Fruit fly (Drosophila melanogaster) whole organism, embryonic: ENCODE measurements around the gene CG17140.

Experiments
- ATbp ChIP-seq: fragments of 200-800 bp; sonication (Bioruptor generic); optimal IDR thresholded peaks from 2 replicates; lab custom pipeline; 2017; ENCODE audit warnings: missing biosample characterization, mild to moderate bottlenecking, missing genetic modification characterization, missing genetic modification reagents
- Abd-B ChIP-seq: fragments of 200-800 bp; sonication (Bioruptor generic); optimal IDR thresholded peaks from 2 replicates; lab custom pipeline; 2018; ENCODE audit warnings: missing biosample characterization, mild to moderate bottlenecking, missing genetic modification characterization, moderate library complexity
- Aef1 ChIP-seq: fragments of 200-800 bp; sonication (Bioruptor generic); IDR thresholded peaks from 3 replicates; pipeline ENCODE4 v1.3.6; 2022; ENCODE audit warnings: missing biosample characterization, missing genetic modification characterization
- B-H1 ChIP-seq: fragments of 200-800 bp; sonication (Bioruptor generic); IDR thresholded peaks from 3 replicates; pipeline ENCODE4 v1.3.6; 2022; ENCODE audit warnings: missing biosample characterization, missing genetic modification characterization
- Bdp1 ChIP-seq: fragments of 200-800 bp; sonication (Bioruptor generic); optimal IDR thresholded peaks from 3 replicates; lab custom pipeline; 2016; ENCODE audit warnings: missing biosample characterization, missing genetic modification characterization
- CG10321 ChIP-seq: fragments of 200-800 bp; sonication (Bioruptor generic); IDR thresholded peaks from 2 replicates; pipeline ENCODE4 v1.3.6; 2022; ENCODE audit warnings: missing biosample characterization, missing genetic modification characterization
- CG11504 ChIP-seq: fragments of 200-800 bp; sonication (Bioruptor generic); optimal IDR thresholded peaks from 3 replicates; lab custom pipeline; 2019; ENCODE audit warnings: missing biosample characterization, mild to moderate bottlenecking, missing genetic modification characterization, moderate library complexity
- CG11695 ChIP-seq: fragments of 200-800 bp; sonication (Bioruptor generic); IDR thresholded peaks from 3 replicates; pipeline ENCODE4 v1.3.6; 2022; ENCODE audit warnings: missing biosample characterization, missing genetic modification characterization
- CG12104 ChIP-seq: fragments of 200-800 bp; sonication (Bioruptor generic); optimal IDR thresholded peaks from 3 replicates; lab custom pipeline; 2016; ENCODE audit warnings: missing biosample characterization, missing genetic modification characterization
- CG12744 ChIP-seq: fragments of 200-800 bp; sonication (Bioruptor generic); optimal IDR thresholded peaks from 2 replicates; lab custom pipeline; 2016; ENCODE audit warnings: missing biosample characterization, missing genetic modification characterization
- CG15011 ChIP-seq: fragments of 200-800 bp; sonication (Bioruptor generic); optimal IDR thresholded peaks from 3 replicates; lab custom pipeline; 2018; ENCODE audit warnings: missing biosample characterization, mild to moderate bottlenecking, missing genetic modification characterization
- CG15696 ChIP-seq: fragments of 200-800 bp; sonication (Bioruptor generic); optimal IDR thresholded peaks from 2 replicates; lab custom pipeline; 2019; ENCODE audit warnings: missing biosample characterization, mild to moderate bottlenecking, missing genetic modification characterization, moderate library complexity
- CG17385 ChIP-seq: fragments of 200-800 bp; sonication (Bioruptor generic); optimal IDR thresholded peaks from 3 replicates; lab custom pipeline; 2018; ENCODE audit warnings: missing biosample characterization, mild to moderate bottlenecking, missing genetic modification characterization
- CG17612 ChIP-seq: fragments of 200-800 bp; sonication (Bioruptor generic); IDR thresholded peaks from 2 replicates; pipeline ENCODE4 v1.3.6; 2022; ENCODE audit warnings: missing biosample characterization, missing genetic modification characterization
- CG18619 ChIP-seq: fragments of 200-800 bp; sonication (Bioruptor generic); optimal IDR thresholded peaks from 3 replicates; lab custom pipeline; 2017; ENCODE audit warnings: missing biosample characterization, mild to moderate bottlenecking, missing genetic modification characterization
- CG3847 ChIP-seq: fragments of 200-800 bp; sonication (Bioruptor generic); IDR thresholded peaks from 2 replicates; pipeline ENCODE4 v1.3.6; 2022; ENCODE audit warnings: missing biosample characterization, missing genetic modification characterization
- CG5245 ChIP-seq: fragments of 200-800 bp; sonication (Bioruptor generic); optimal IDR thresholded peaks from 3 replicates; lab custom pipeline; 2016; ENCODE audit warnings: missing biosample characterization, missing genetic modification characterization
- CG6175 ChIP-seq: fragments of 200-800 bp; sonication (Bioruptor generic); IDR thresholded peaks from 3 replicates; pipeline ENCODE4 v1.3.6; 2022; ENCODE audit warnings: missing biosample characterization, missing genetic modification characterization
- CG6689 ChIP-seq: fragments of 200-800 bp; sonication (Bioruptor generic); IDR thresholded peaks from 2 replicates; pipeline ENCODE4 v1.3.6; 2022; ENCODE audit warnings: missing biosample characterization, missing genetic modification characterization
- CG7963 ChIP-seq: fragments of 200-800 bp; sonication (Bioruptor generic); IDR thresholded peaks from 3 replicates; pipeline ENCODE4 v1.3.6; 2022; ENCODE audit warnings: missing biosample characterization, missing genetic modification characterization; ENCODE audit not compliant: partially characterized antibody
- CG8388 ChIP-seq: fragments of 200-800 bp; sonication (Bioruptor generic); optimal IDR thresholded peaks from 2 replicates; lab custom pipeline; 2019; ENCODE audit warnings: missing biosample characterization, mild to moderate bottlenecking, missing genetic modification characterization, moderate library complexity
- CG9609 ChIP-seq: fragments of 200-800 bp; sonication (Bioruptor generic); optimal IDR thresholded peaks from 3 replicates; lab custom pipeline; 2016; ENCODE audit warnings: missing biosample characterization, missing genetic modification characterization
- CG9727 ChIP-seq: fragments of 200-800 bp; sonication (Bioruptor generic); optimal IDR thresholded peaks from 3 replicates; lab custom pipeline; 2017; ENCODE audit warnings: missing biosample characterization, mild to moderate bottlenecking, missing genetic modification characterization
- CTCF ChIP-seq: fragments of 200-800 bp; sonication (Bioruptor generic); optimal IDR thresholded peaks from 2 replicates; lab custom pipeline; 2017; ENCODE audit warnings: missing biosample characterization, mild to moderate bottlenecking, missing genetic modification characterization, moderate library complexity
- CoRest ChIP-seq: fragments of 200-800 bp; sonication (Bioruptor generic); optimal IDR thresholded peaks from 3 replicates; lab custom pipeline; 2018; ENCODE audit warnings: missing biosample characterization, mild to moderate bottlenecking, missing genetic modification characterization, moderate library complexity
- HHEX ChIP-seq: fragments of 200-800 bp; sonication (Bioruptor generic); optimal IDR thresholded peaks from 3 replicates; lab custom pipeline; 2017; ENCODE audit warnings: missing biosample characterization, mild to moderate bottlenecking, missing genetic modification characterization, missing genetic modification reagents
- Hr39 ChIP-seq: fragments of >200 bp; optimal IDR thresholded peaks from 2 replicates; lab custom pipeline; 2017
- Jarid2 ChIP-seq: fragments of 200-800 bp; sonication (Bioruptor generic); optimal IDR thresholded peaks from 3 replicates; lab custom pipeline; 2017; ENCODE audit warnings: mild to moderate bottlenecking, missing biosample characterization, missing genetic modification reagents, missing genetic modification characterization
- Lpt ChIP-seq: fragments of >200 bp; optimal IDR thresholded peaks from 2 replicates; lab custom pipeline; 2018; ENCODE audit warnings: missing biosample characterization, missing genetic modification characterization
- MTF-1 ChIP-seq: fragments of 200-800 bp; sonication (Bioruptor generic); optimal IDR thresholded peaks from 2 replicates; lab custom pipeline; 2018; ENCODE audit warnings: missing biosample characterization, mild to moderate bottlenecking, missing genetic modification characterization, borderline replicate concordance
- NFAT ChIP-seq: fragments of 200-800 bp; sonication (Bioruptor generic); IDR thresholded peaks from 2 replicates; pipeline ENCODE4 v1.3.6; 2022; ENCODE audit warnings: missing biosample characterization, missing genetic modification characterization
- Opbp ChIP-seq: fragments of 200-800 bp; sonication (Bioruptor generic); IDR thresholded peaks from 3 replicates; pipeline ENCODE4 v1.3.6; 2022; ENCODE audit warnings: missing biosample characterization, missing genetic modification characterization; ENCODE audit not compliant: partially characterized antibody
- Optix ChIP-seq: fragments of 200-800 bp; sonication (Bioruptor generic); IDR thresholded peaks from 3 replicates; pipeline ENCODE4 v1.3.6; 2022; ENCODE audit warnings: missing biosample characterization, missing genetic modification characterization
- Ptx1 ChIP-seq: fragments of 200-800 bp; sonication (Bioruptor generic); IDR thresholded peaks from 2 replicates; pipeline ENCODE4 v1.3.6; 2022; ENCODE audit warnings: missing biosample characterization, missing genetic modification characterization
- Stat92E ChIP-seq, 3 experiments: fragments of >200 bp in 2 of 3; fragments of 200-800 bp in 1 of 3; sonication (Bioruptor generic) in 1 of 3; optimal IDR thresholded peaks; 2 replicates each; lab custom pipeline; 2017 to 2019; ENCODE audit warnings: missing biosample characterization in 3 of 3, missing genetic modification characterization in 3 of 3, mild to moderate bottlenecking in 1 of 3, moderate library complexity in 1 of 3
- ara ChIP-seq: fragments of 200-800 bp; sonication (Bioruptor generic); IDR thresholded peaks from 2 replicates; pipeline ENCODE4 v1.3.6; 2022; ENCODE audit warnings: missing biosample characterization, missing genetic modification characterization
- ash1 ChIP-seq: fragments of 200-800 bp; sonication (Bioruptor generic); optimal IDR thresholded peaks from 2 replicates; lab custom pipeline; 2018; ENCODE audit warnings: missing biosample characterization, mild to moderate bottlenecking, missing genetic modification characterization
- cg ChIP-seq: fragments of 200-800 bp; sonication (Bioruptor generic); optimal IDR thresholded peaks from 3 replicates; lab custom pipeline; 2019; ENCODE audit warnings: missing biosample characterization, mild to moderate bottlenecking, missing genetic modification characterization, moderate library complexity
- chif ChIP-seq, 2 experiments: fragments of 200-800 bp; sonication (Bioruptor generic); optimal IDR thresholded peaks; 3 replicates each; lab custom pipeline; 2016; ENCODE audit warnings: missing biosample characterization in 2 of 2, missing genetic modification characterization in 2 of 2
- ci ChIP-seq: fragments of 200-800 bp; sonication (Bioruptor generic); IDR thresholded peaks from 3 replicates; pipeline ENCODE4 v1.3.6; 2022; ENCODE audit warnings: missing biosample characterization, missing genetic modification characterization
- dmrt99B ChIP-seq: fragments of 200-800 bp; sonication (Bioruptor generic); optimal IDR thresholded peaks from 2 replicates; lab custom pipeline; 2018; ENCODE audit warnings: missing biosample characterization, mild to moderate bottlenecking, missing genetic modification characterization, moderate library complexity
- fu2 ChIP-seq: fragments of 200-800 bp; sonication (Bioruptor generic); optimal IDR thresholded peaks from 2 replicates; lab custom pipeline; 2016; ENCODE audit warnings: missing biosample characterization, missing genetic modification characterization
- gcm2 ChIP-seq: fragments of 200-800 bp; sonication (Bioruptor generic); optimal IDR thresholded peaks from 2 replicates; lab custom pipeline; 2016; ENCODE audit warnings: missing biosample characterization, missing genetic modification characterization
- gfzf ChIP-seq: fragments of 200-800 bp; sonication (Bioruptor generic); optimal IDR thresholded peaks from 2 replicates; lab custom pipeline; 2016; ENCODE audit warnings: missing biosample characterization, mild to moderate bottlenecking, missing genetic modification characterization, moderate library complexity
- lilli ChIP-seq: fragments of 200-800 bp; sonication (Bioruptor generic); optimal IDR thresholded peaks from 3 replicates; lab custom pipeline; 2016; ENCODE audit warnings: missing biosample characterization, missing genetic modification characterization
- mirr ChIP-seq: fragments of 200-800 bp; sonication (Bioruptor generic); optimal IDR thresholded peaks from 3 replicates; lab custom pipeline; 2018; ENCODE audit warnings: missing biosample characterization, mild to moderate bottlenecking, missing genetic modification characterization
- otp ChIP-seq: fragments of 200-800 bp; sonication (Bioruptor generic); IDR thresholded peaks from 3 replicates; pipeline ENCODE4, ENCODE4 v1.3.6; 2022; ENCODE audit warnings: missing biosample characterization, missing genetic modification characterization
- pan ChIP-seq, 4 experiments: fragments of >200 bp in 3 of 4; fragments of 200-800 bp in 1 of 4; sonication (Bioruptor generic) in 1 of 4; optimal IDR thresholded peaks in 3 of 4; IDR thresholded peaks in 1 of 4; 2 replicates each; pipeline versions ENCODE4 v1.3.6 to Lab custom; 2017 to 2022; ENCODE audit warnings: missing biosample characterization in 2 of 4, missing genetic modification characterization in 2 of 4, mixed read lengths in 1 of 4
- sisA ChIP-seq: fragments of 200-800 bp; sonication (Bioruptor generic); IDR thresholded peaks from 2 replicates; pipeline ENCODE4 v1.3.6; 2022; ENCODE audit warnings: missing biosample characterization, missing genetic modification characterization
- tin ChIP-seq: fragments of 200-800 bp; sonication (Bioruptor generic); optimal IDR thresholded peaks from 3 replicates; lab custom pipeline; 2016; ENCODE audit warnings: missing biosample characterization, missing genetic modification characterization

Gene CG17140

DNA sequence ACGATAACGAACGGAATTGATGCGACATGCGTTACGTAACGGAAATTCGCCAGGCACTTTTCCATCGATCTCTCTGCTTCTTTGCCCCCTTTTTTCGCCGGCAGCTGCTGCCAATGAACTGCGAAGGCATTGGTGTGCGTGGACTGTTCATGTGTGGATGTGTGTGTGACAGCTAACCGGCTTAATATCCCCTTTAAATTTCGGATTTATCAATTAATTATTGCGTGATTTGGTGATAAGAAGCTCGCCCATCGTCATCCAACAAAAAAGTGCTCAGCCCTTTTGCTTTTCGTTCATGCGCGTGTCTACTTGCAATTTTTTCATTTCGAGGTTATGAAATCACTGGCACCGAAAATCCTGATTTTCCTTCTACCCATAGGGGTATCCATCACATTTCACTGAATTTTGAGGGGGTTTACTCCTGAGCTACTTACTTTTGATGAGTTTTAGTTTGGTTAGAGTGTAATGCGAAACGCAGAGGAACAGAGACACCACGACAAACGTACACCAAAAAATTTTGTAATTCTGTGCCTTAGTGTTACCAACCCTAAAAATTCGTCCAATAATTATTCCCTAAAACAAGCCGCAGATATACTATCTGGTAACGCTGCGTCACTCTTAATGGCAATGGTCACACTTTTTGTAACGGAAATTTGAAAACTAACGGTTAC lies 5.0 kb upstream of the CG17140 start, which contains the start of gene porin (continued):
- TF ChIP-seq Stat92E (GFP tag; optimal IDR thresholded peaks at IDR 0.05; lab: Kevin White, UChicago): peak in 1 of 3 experiments; percentile 69
- TF ChIP-seq B-H1 (GFP tag; lab: Robert Waterston, UW): no peak; the same call in 2 of the 3 replicates
- no peak for TF ChIP-seq ash1 (GFP tag; lab: Kevin White, UChicago)
- 0 out of 3 replicates have a peak, but pooled peaks have one; percentile 9 for TF ChIP-seq CG11695
- TF ChIP-seq CG6689: no peak
- TF ChIP-seq Opbp (GFP tag; lab: Robert Waterston, UW): 0 out of 3 replicates have a peak, but pooled peaks have one; percentile 36
- no peak for TF ChIP-seq CG12744 (GFP tag; lab: Kevin White, UChicago)
- no peak for TF ChIP-seq CG18619 (GFP tag; lab: Kevin White, UChicago)
- no peak for TF ChIP-seq CG17612 (GFP tag; lab: Robert Waterston, UW)
- no peak for TF ChIP-seq Optix
- no peak for TF ChIP-seq dmrt99B
- TF ChIP-seq CG15696: no peak
- no peak for TF ChIP-seq CG5245 (GFP tag; lab: Kevin White, UChicago)
- TF ChIP-seq tin (GFP tag; lab: Kevin White, UChicago): no peak
- peak; percentile 77 for TF ChIP-seq CG17385 (GFP tag; lab: Kevin White, UChicago)
- peak; percentile 16; the same call in 1 of the 2 replicates for TF ChIP-seq ara (GFP tag; lab: Robert Waterston, UW)
- no peak for TF ChIP-seq CG15011 (GFP tag; lab: Kevin White, UChicago)
- TF ChIP-seq CG9609 (GFP tag; lab: Kevin White, UChicago): no peak
- TF ChIP-seq ci (GFP tag; lab: Robert Waterston, UW): no peak
- TF ChIP-seq CG7963 (GFP tag; lab: Robert Waterston, UW): no peak
- no peak for TF ChIP-seq NFAT
- no peak for TF ChIP-seq CG12104 (GFP tag; lab: Kevin White, UChicago)
- no peak for TF ChIP-seq fu2
- no peak for TF ChIP-seq mirr (GFP tag; lab: Kevin White, UChicago)
- TF ChIP-seq Aef1: no peak
- TF ChIP-seq CG9727 (GFP tag; lab: Kevin White, UChicago): peak; percentile 2
- TF ChIP-seq pan (optimal IDR thresholded peaks at IDR 0.05; lab: Kevin White, UChicago): no peak
- TF ChIP-seq pan (GFP tag; optimal IDR thresholded peaks at IDR 0.05 in 1 of 2, IDR thresholded peaks at IDR 0.05 in 1 of 2): no peak
- TF ChIP-seq chif (GFP tag; optimal IDR thresholded peaks at IDR 0.05; lab: Kevin White, UChicago): no peak
- no peak for TF ChIP-seq sisA (GFP tag; lab: Robert Waterston, UW)
- no peak for TF ChIP-seq HHEX (GFP tag; lab: Kevin White, UChicago)
- TF ChIP-seq CoRest: peak; percentile 66
- no peak for TF ChIP-seq gcm2
- no peak for TF ChIP-seq Lpt (GFP tag; lab: Kevin White, UChicago)
- TF ChIP-seq gfzf (GFP tag; lab: Kevin White, UChicago): peak; percentile 98
- no peak for TF ChIP-seq Abd-B (GFP tag; lab: Kevin White, UChicago)
- peak; percentile 38 for TF ChIP-seq CG11504 (tag; lab: Kevin White, UChicago)
- peak; percentile 60 for TF ChIP-seq Jarid2 (GFP tag; lab: Kevin White, UChicago)
- no peak for TF ChIP-seq CG6175 (GFP tag; lab: Robert Waterston, UW)
- TF ChIP-seq Bdp1 (GFP tag; lab: Kevin White, UChicago): no peak
- TF ChIP-seq CG10321 (GFP tag; lab: Robert Waterston, UW): no peak
- TF ChIP-seq ATbp: no peak
- no peak for TF ChIP-seq MTF-1
- TF ChIP-seq otp: no peak
- TF ChIP-seq lilli (GFP tag; lab: Kevin White, UChicago): peak; percentile 8
- TF ChIP-seq Ptx1 (GFP tag; lab: Robert Waterston, UW): no peak
- no peak for TF ChIP-seq CG8388 (GFP tag; lab: Kevin White, UChicago)
- TF ChIP-seq cg (GFP tag; lab: Kevin White, UChicago): peak; percentile 85
- peak; percentile 70 for TF ChIP-seq CG3847 (GFP tag; lab: Robert Waterston, UW)
- TF ChIP-seq CTCF (GFP tag; lab: Kevin White, UChicago): peak; percentile 9
- no peak for TF ChIP-seq Hr39
